Worm (Caenorhabditis elegans): Measurements from ENCODE around the gene Y54G2A.12.

DNA sequence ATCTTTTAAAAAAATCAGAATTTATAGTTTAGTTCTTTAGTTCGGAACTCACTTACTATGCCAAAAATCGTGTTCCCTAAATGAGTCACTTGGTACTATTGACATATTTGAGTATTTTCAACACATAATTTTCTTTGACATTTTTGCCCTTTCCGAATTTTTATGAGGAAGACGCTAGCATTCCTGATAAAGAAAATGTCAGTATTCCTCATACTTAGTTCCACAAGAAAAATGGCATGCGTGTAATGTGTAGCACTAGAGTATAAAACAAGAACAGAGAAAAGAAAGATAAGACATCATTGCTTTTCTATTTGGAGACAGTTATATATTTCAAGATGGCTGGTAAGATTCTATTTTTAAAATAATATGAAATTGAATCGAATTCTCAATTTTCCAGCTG, 52.7 kb downstream of the Y54G2A.12 start, which contains the start of gene Y94H6A.2:
- TF ChIP-seq tra-4 (tag; optimal IDR thresholded peaks at IDR 0.05) = no peak
- TF ChIP-seq tbx-37 (GFP tag; conservative IDR thresholded peaks at IDR 0.05) = no peak
- TF ChIP-seq B0310.2 (tag; optimal IDR thresholded peaks at IDR 0.05) = no peak
- no peak for TF ChIP-seq flt-1 (GFP tag; IDR thresholded peaks at IDR 0.05)
- no peak for TF ChIP-seq ama-1 (optimal IDR thresholded peaks at IDR 0.05)
